Fruit fly (Drosophila melanogaster): Measurements from ENCODE around the gene CG34417.

Gene CG34417

DNA sequence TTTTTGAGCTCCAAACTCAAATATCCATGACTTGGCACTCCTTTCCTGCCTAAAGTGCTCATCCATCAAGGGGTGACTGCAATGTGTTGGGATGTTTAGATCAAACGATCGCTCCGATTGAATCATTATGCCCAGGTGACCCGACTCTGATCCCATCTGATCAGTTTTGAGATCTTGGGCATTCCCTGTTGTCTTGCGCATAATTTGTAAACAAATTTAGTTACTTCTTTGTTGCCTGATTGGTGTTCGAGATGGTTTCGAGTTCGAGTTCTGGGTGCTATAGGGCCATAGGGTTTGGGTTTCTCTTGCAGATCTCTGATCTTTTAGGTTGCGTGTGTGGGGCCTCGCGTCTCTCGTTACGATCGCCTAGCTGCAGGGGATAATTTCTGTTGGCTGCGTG is 71.9 kb downstream of the CG34417 start:
- TF ChIP-seq bab1 (GFP tag; optimal IDR thresholded peaks at IDR 0.05): no peak
- no peak for TF ChIP-seq cnc (optimal IDR thresholded peaks at IDR 0.05)
- no peak for TF ChIP-seq Crg-1 (GFP tag; optimal IDR thresholded peaks at IDR 0.05)

DNA sequence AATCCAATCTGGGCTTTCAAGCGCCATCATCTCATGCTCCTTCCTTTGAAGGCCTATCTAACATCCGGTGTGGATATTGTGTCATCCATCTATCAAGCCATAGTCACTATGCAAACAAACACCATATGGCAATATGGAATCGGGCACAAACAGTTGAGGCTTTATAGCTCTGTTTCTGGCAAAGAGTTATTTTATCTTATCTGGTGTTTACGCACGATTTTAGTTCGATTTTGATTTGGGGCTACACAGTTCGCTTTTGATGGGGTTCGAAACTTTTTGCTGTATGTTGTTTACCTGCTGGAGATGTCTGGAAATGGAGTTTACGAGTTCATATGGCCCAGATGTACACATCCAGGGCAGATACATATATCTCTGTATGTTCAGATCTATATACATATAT is 73.0 kb downstream of the CG34417 start:
- no peak for TF ChIP-seq CG5204 (GFP tag; optimal IDR thresholded peaks at IDR 0.05)
- TF ChIP-seq tj (GFP tag; optimal IDR thresholded peaks at IDR 0.05): no peak
- TF ChIP-seq pad (GFP tag; optimal IDR thresholded peaks at IDR 0.05): no peak
- no peak for TF ChIP-seq ovo (GFP tag; optimal IDR thresholded peaks at IDR 0.05)
- TF ChIP-seq toe (GFP tag; optimal IDR thresholded peaks at IDR 0.05): no peak
- TF ChIP-seq cic (GFP tag; optimal IDR thresholded peaks at IDR 0.05): no peak
- no peak for TF ChIP-seq Clk (GFP tag; optimal IDR thresholded peaks at IDR 0.05)
- TF ChIP-seq Hr96 (GFP tag; optimal IDR thresholded peaks at IDR 0.05): no peak
- TF ChIP-seq bab1 (GFP tag; optimal IDR thresholded peaks at IDR 0.05): no peak
- no peak for TF ChIP-seq Mnt (GFP tag; optimal IDR thresholded peaks at IDR 0.05)
- no peak for TF ChIP-seq CG7101 (tag; optimal IDR thresholded peaks at IDR 0.05)
- TF ChIP-seq CG7045 (GFP tag; optimal IDR thresholded peaks at IDR 0.05): no peak

DNA sequence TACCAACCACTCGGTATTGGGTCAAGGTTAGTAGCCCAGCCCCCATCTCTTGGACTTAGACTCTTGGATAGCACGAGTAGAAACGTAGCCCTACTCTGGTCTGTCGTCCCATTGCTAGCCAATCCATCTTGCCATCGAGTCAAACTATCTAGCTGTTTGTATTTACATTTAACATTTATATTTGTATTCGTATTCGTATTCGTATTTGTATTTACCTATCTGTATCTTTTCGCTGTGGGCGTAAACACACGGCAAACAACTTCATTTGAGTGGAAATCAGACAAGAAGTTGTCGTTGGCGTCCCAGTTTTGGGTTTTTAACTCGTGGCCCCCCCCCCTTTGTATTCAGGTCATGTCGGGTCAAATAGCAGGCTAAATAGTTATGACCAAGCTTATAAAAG is 73.7 kb downstream of the CG34417 start:
- TF ChIP-seq CG33017 (tag; optimal IDR thresholded peaks at IDR 0.05): no peak
- TF ChIP-seq CG5204 (GFP tag; optimal IDR thresholded peaks at IDR 0.05): no peak
- no peak for TF ChIP-seq pad (GFP tag; optimal IDR thresholded peaks at IDR 0.05)
- no peak for TF ChIP-seq toe (GFP tag; optimal IDR thresholded peaks at IDR 0.05)
- no peak for TF ChIP-seq Crg-1 (GFP tag; optimal IDR thresholded peaks at IDR 0.05)
- no peak for TF ChIP-seq Clk (GFP tag; optimal IDR thresholded peaks at IDR 0.05)
- TF ChIP-seq CG12768 (GFP tag; optimal IDR thresholded peaks at IDR 0.05): no peak
- TF ChIP-seq Mnt (GFP tag; optimal IDR thresholded peaks at IDR 0.05): no peak
- TF ChIP-seq cic (GFP tag; optimal IDR thresholded peaks at IDR 0.05): no peak
- no peak for TF ChIP-seq CG11617 (GFP tag; optimal IDR thresholded peaks at IDR 0.05)
- TF ChIP-seq kay (GFP tag; ENCODE audit: borderline replicate concordance): no peak
- TF ChIP-seq CG7045 (GFP tag; optimal IDR thresholded peaks at IDR 0.05): no peak
- no peak for TF ChIP-seq Hr96 (GFP tag; optimal IDR thresholded peaks at IDR 0.05)
- no peak for TF ChIP-seq ovo (GFP tag; optimal IDR thresholded peaks at IDR 0.05)
- TF ChIP-seq CG1620 (GFP tag; optimal IDR thresholded peaks at IDR 0.05): no peak

DNA sequence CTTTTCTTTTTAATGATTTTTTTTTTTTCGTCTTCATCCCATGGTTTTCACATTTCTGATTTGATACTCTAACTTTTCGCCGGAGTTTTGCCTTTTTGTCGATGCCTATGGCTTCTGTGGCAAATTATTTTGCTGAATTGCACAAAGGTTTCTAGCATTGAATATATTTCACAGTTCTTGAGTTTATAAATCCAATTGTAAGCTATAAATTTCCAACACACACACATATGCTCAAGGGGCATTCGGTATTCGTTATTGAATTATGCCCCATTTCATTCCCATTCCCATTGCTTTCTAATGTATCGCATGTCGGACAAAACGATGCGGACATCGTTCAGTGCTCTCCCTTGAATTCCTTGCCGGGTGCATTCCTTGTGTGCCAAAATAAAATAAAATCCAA is 74.9 kb downstream of the CG34417 start:
- TF ChIP-seq CG1620 (GFP tag; optimal IDR thresholded peaks at IDR 0.05) (no peak), tj (GFP tag; optimal IDR thresholded peaks at IDR 0.05) (peak; percentile 9)

DNA sequence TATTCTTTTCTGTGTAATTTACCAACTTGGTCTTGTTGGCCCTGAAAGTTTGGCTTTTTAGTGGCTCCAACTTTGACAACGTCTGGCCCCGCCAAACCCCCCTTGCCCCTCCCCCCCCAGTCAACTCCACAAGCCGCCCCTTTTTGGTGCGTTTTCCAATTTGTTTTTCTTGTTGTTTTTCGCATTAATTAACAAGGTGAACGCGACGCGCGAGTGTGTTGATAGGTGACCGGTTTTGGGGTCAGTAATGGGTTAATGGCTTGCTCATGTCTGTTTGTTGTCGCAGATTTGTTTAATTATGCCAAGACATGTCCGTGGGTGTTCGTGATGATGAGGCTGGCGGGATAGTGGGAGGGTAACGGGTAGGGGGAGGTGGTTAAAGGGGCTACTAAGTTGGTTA is 76.2 kb downstream of the CG34417 start:
- TF ChIP-seq tj (GFP tag; optimal IDR thresholded peaks at IDR 0.05) (peak; percentile 15), Mnt (GFP tag; optimal IDR thresholded peaks at IDR 0.05) (no peak), toe (GFP tag; optimal IDR thresholded peaks at IDR 0.05) (no peak)

DNA sequence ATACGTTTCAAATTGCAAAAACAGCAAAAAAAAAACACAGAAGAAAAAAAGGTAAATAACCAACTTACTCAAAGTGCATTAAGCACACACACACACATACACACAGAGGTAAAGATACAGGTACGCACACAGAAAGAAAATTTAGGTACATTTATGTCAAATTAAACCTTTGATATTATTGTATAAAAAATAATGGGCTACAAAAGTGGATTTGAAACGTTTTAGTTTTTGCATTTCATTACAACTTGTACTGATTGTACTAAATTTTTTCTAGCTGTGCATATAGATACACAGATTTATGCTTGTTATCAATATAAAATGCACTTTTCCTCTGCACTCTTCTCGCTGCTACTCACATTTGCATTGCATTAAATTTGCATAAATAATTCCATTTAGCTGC is 76.8 kb downstream of the CG34417 start:
- no peak for TF ChIP-seq cic (GFP tag; optimal IDR thresholded peaks at IDR 0.05)
- no peak for TF ChIP-seq toe (GFP tag; optimal IDR thresholded peaks at IDR 0.05)
- no peak for TF ChIP-seq CG5204 (GFP tag; optimal IDR thresholded peaks at IDR 0.05)
- peak; percentile 12 for TF ChIP-seq CG14711 (tag; optimal IDR thresholded peaks at IDR 0.05)
- no peak for TF ChIP-seq pad (GFP tag; optimal IDR thresholded peaks at IDR 0.05)
- no peak for TF ChIP-seq Clk (GFP tag; optimal IDR thresholded peaks at IDR 0.05)
- TF ChIP-seq CG7101 (tag; optimal IDR thresholded peaks at IDR 0.05): no peak
- no peak for TF ChIP-seq CG1620 (GFP tag; optimal IDR thresholded peaks at IDR 0.05)
- TF ChIP-seq cnc (optimal IDR thresholded peaks at IDR 0.05): no peak

DNA sequence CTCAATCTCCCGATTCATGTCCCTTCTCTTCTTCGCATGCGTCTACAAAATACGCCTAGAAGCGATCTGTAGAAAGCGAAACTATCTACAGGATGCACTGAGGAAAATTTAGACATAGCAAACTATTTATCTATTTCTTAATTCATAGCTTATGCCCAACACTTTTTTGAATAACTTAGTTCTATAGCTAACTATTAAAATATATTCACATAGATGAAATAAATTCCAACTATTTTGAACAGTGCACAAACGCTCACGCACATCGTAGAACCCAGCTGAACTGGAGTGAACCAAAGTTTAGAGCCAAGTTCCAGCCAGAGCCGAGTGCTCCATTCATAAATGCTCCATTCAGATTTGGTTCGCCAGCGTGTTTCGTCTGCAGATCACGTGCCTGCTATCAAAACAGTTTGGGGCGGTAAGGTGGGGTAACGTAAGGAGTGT is 81.0 kb downstream of the CG34417 start:
- TF ChIP-seq CG12768 (GFP tag; optimal IDR thresholded peaks at IDR 0.05) (no peak), CG7101 (tag; optimal IDR thresholded peaks at IDR 0.05) (no peak), CG33017 (tag; optimal IDR thresholded peaks at IDR 0.05) (no peak), CG11617 (GFP tag; optimal IDR thresholded peaks at IDR 0.05) (no peak), ovo (GFP tag; optimal IDR thresholded peaks at IDR 0.05) (no peak), CG7045 (GFP tag; optimal IDR thresholded peaks at IDR 0.05) (no peak), Mnt (GFP tag; optimal IDR thresholded peaks at IDR 0.05) (no peak), CG14711 (tag; optimal IDR thresholded peaks at IDR 0.05) (no peak), pad (GFP tag; optimal IDR thresholded peaks at IDR 0.05) (no peak), tj (GFP tag; optimal IDR thresholded peaks at IDR 0.05) (no peak), Crg-1 (GFP tag; optimal IDR thresholded peaks at IDR 0.05) (no peak), cic (GFP tag; optimal IDR thresholded peaks at IDR 0.05) (no peak), bab1 (GFP tag; optimal IDR thresholded peaks at IDR 0.05) (no peak), CG5204 (GFP tag; optimal IDR thresholded peaks at IDR 0.05) (no peak)

DNA sequence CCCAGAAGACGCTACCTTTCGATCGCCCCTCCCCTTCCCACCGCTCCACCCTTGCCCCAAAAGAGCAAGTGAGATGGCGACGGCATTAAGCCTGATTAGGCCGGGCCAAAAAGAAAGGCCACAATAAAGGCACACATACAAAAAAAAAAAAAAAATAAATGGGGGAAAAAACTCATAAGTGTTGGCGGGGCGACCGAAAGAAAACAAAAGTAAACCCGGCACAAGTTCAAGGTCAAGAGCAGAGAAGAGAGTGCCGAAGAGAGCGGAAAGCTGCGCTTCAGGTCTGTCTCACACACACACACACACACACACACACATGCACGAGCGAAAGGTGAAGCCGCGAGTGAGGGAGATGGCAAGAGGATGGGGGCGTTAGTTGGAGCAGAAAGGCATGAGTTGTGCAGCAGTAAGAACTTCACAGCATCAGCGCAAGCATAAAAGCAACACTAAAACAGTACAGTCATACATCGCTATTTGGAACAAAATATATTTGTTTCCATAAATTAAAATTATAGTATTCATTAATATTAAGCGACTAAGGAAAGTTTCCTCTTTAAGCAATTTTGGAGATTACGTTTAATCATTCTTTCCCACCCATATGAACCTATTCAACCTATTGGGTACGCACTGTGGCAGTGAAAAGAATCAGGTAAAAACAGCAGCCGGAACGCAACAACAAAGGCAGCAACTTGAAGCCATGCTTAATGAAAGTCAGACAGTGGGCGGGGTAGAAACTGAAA is 83.6 kb downstream of the CG34417 start:
- TF ChIP-seq tj (GFP tag; optimal IDR thresholded peaks at IDR 0.05): no peak
- TF ChIP-seq bab1 (GFP tag; optimal IDR thresholded peaks at IDR 0.05): peak; percentile 93

Measured in whole organism, adult.